Fruit fly (Drosophila melanogaster): ENCODE measurements around the gene kst.

kst gene

dm6 chr3L:3336368-3337164 is at the start of gene kst, which contains the start of gene Drsl6 (continued):
- TF ChIP-seq Pdp1 (GFP tag; optimal IDR thresholded peaks at IDR 0.05) = peak in 1 of 2 experiments; percentile 59
- 0 out of 3 replicates have a peak, but pooled peaks have one; percentile 42 for TF ChIP-seq CG11695 (GFP tag; IDR thresholded peaks at IDR 0.05)
- TF ChIP-seq CG4282 (GFP tag; optimal IDR thresholded peaks at IDR 0.05) = no peak
- TF ChIP-seq CG6654 (GFP tag; optimal IDR thresholded peaks at IDR 0.05) = no peak
- peak; percentile 50 for TF ChIP-seq unc-4 (GFP tag; IDR thresholded peaks at IDR 0.05; ENCODE audit: partially characterized antibody)
- TF ChIP-seq C15 (GFP tag; IDR thresholded peaks at IDR 0.05) = 0 out of 3 replicates have a peak, but pooled peaks have one; percentile 9
- TF ChIP-seq gro (GFP tag; optimal IDR thresholded peaks at IDR 0.05) = peak; percentile 38
- TF ChIP-seq ewg (GFP tag; optimal IDR thresholded peaks at IDR 0.05) = no peak
- TF ChIP-seq Ravus (GFP tag; IDR thresholded peaks at IDR 0.05) = no peak
- no peak for TF ChIP-seq NFAT (GFP tag; IDR thresholded peaks at IDR 0.05)
- TF ChIP-seq CG14710 (tag; optimal IDR thresholded peaks at IDR 0.05) = peak; percentile 23
- TF ChIP-seq Ets65A (GFP tag) = no peak
- peak in 1 of 2 experiments; percentile 89 for TF ChIP-seq insv (GFP tag; optimal IDR thresholded peaks at IDR 0.05)
- TF ChIP-seq CG12071 (GFP tag; optimal IDR thresholded peaks at IDR 0.05) = peak; percentile 1
- TF ChIP-seq Trl (optimal IDR thresholded peaks at IDR 0.05) = peak in 1 of 2 experiments; percentile 25
- peak; percentile 46 for TF ChIP-seq Trl (GFP tag; optimal IDR thresholded peaks at IDR 0.05)
- TF ChIP-seq CG2202 (tag; optimal IDR thresholded peaks at IDR 0.05) = peak; percentile 36
- TF ChIP-seq Myb (GFP tag; optimal IDR thresholded peaks at IDR 0.05) = peak; percentile 96
- peak in 1 of 2 experiments; percentile 36 for TF ChIP-seq Eip74EF (GFP tag; optimal IDR thresholded peaks at IDR 0.05)
- no peak for TF ChIP-seq tio (GFP tag; optimal IDR thresholded peaks at IDR 0.05)
- TF ChIP-seq Elba2 (GFP tag; optimal IDR thresholded peaks at IDR 0.05) = peak; percentile 94
- TF ChIP-seq jigr1 (GFP tag; IDR thresholded peaks at IDR 0.05) = no peak
- TF ChIP-seq sqz (GFP tag; optimal IDR thresholded peaks at IDR 0.05) = peak; percentile 6
- no peak for TF ChIP-seq dmrt11E (tag; optimal IDR thresholded peaks at IDR 0.05)
- TF ChIP-seq CG34376 (GFP tag; optimal IDR thresholded peaks at IDR 0.05) = peak; percentile 62
- no peak for TF ChIP-seq run (tag; optimal IDR thresholded peaks at IDR 0.05)
- no peak for TF ChIP-seq CG1832 (GFP tag; optimal IDR thresholded peaks at IDR 0.05)
- TF ChIP-seq otp (GFP tag; IDR thresholded peaks at IDR 0.05) = peak; percentile 67; the same call in 2 of the 3 replicates
- TF ChIP-seq Opbp (GFP tag; IDR thresholded peaks at IDR 0.05; ENCODE audit: partially characterized antibody) = peak; percentile 70
- TF ChIP-seq Atf-2 (GFP tag; optimal IDR thresholded peaks at IDR 0.05) = no peak
- TF ChIP-seq CG34422 (GFP tag; IDR thresholded peaks at IDR 0.05) = peak; percentile 53; the same call in 1 of the 3 replicates
- no peak for TF ChIP-seq CG6254 (GFP tag; optimal IDR thresholded peaks at IDR 0.05)
- TF ChIP-seq CHES-1-like (GFP tag; optimal IDR thresholded peaks at IDR 0.05) = no peak
- TF ChIP-seq kni (GFP tag; optimal IDR thresholded peaks at IDR 0.05) = peak; percentile 78
- peak; percentile 46 for TF ChIP-seq B-H2 (GFP tag; optimal IDR thresholded peaks at IDR 0.05)
- TF ChIP-seq Mad (GFP tag; optimal IDR thresholded peaks at IDR 0.05) = peak; percentile 3
- TF ChIP-seq CG8924 (tag; optimal IDR thresholded peaks at IDR 0.05) = peak; percentile 39
- no peak for TF ChIP-seq CG6272 (GFP tag; IDR thresholded peaks at IDR 0.05)
- TF ChIP-seq CG15269 (tag; optimal IDR thresholded peaks at IDR 0.05) = no peak
- TF ChIP-seq ATbp (GFP tag; optimal IDR thresholded peaks at IDR 0.05) = peak; percentile 0
- no peak for TF ChIP-seq zen2 (GFP tag; IDR thresholded peaks at IDR 0.05; ENCODE audit: partially characterized antibody)
- TF ChIP-seq chinmo (GFP tag; IDR thresholded peaks at IDR 0.05; ENCODE audit: partially characterized antibody) = peak; percentile 75; the same call in 2 of the 4 replicates
- peak; percentile 92 for TF ChIP-seq CG15514 (GFP tag; optimal IDR thresholded peaks at IDR 0.05)
- no peak for TF ChIP-seq CG4820 (GFP tag; optimal IDR thresholded peaks at IDR 0.05)
- TF ChIP-seq CG3281 (GFP tag; optimal IDR thresholded peaks at IDR 0.05) = peak; percentile 14
- TF ChIP-seq CrebB (tag; optimal IDR thresholded peaks at IDR 0.05) = peak; percentile 59
- TF ChIP-seq caup (GFP tag; optimal IDR thresholded peaks at IDR 0.05; ENCODE audit: severe bottlenecking) = peak; percentile 57
- TF ChIP-seq z (GFP tag; IDR thresholded peaks at IDR 0.05) = no peak
